Fruit fly (Drosophila melanogaster) whole organism, embryonic: ENCODE results near the gene RpS28a.

Experiments
- Atf3 ChIP-seq: fragments of 200-800 bp; sonication (Bioruptor generic); optimal IDR thresholded peaks from 3 replicates; lab custom pipeline; 2016; ENCODE audit warnings: missing biosample characterization, missing genetic modification characterization
- CG1024 ChIP-seq: fragments of 200-800 bp; sonication (Bioruptor generic); IDR thresholded peaks from 2 replicates; pipeline ENCODE4 v1.3.6; 2022; ENCODE audit warnings: missing biosample characterization, missing genetic modification characterization
- CG10321 ChIP-seq: fragments of 200-800 bp; sonication (Bioruptor generic); IDR thresholded peaks from 2 replicates; pipeline ENCODE4 v1.3.6; 2022; ENCODE audit warnings: missing biosample characterization, missing genetic modification characterization
- CG11093 ChIP-seq: fragments of 200-800 bp; sonication (Bioruptor generic); IDR thresholded peaks from 3 replicates; pipeline ENCODE4 v1.3.6; 2022; ENCODE audit warnings: missing biosample characterization, missing genetic modification characterization
- CG12155 ChIP-seq: fragments of 200-800 bp; sonication (Bioruptor generic); optimal IDR thresholded peaks from 3 replicates; lab custom pipeline; 2016; ENCODE audit warnings: missing biosample characterization, missing genetic modification characterization
- CG12236 ChIP-seq: fragments of 200-800 bp; sonication (Bioruptor generic); optimal IDR thresholded peaks from 2 replicates; lab custom pipeline; 2016; ENCODE audit warnings: missing biosample characterization, missing genetic modification characterization
- CG12299 ChIP-seq: fragments of 200-800 bp; sonication (Bioruptor generic); optimal IDR thresholded peaks from 2 replicates; lab custom pipeline; 2018; ENCODE audit warnings: missing biosample characterization, mild to moderate bottlenecking, missing genetic modification characterization
- CG1233 ChIP-seq: fragments of 200-800 bp; sonication (Bioruptor generic); optimal IDR thresholded peaks from 4 replicates; lab custom pipeline; 2018; ENCODE audit warnings: missing biosample characterization, mild to moderate bottlenecking, missing genetic modification characterization
- CG12942 ChIP-seq: fragments of 200-800 bp; sonication (Bioruptor generic); optimal IDR thresholded peaks from 3 replicates; lab custom pipeline; 2016; ENCODE audit warnings: missing biosample characterization, missing genetic modification characterization
- CG13123 ChIP-seq: fragments of 200-800 bp; sonication (Bioruptor generic); optimal IDR thresholded peaks from 2 replicates; lab custom pipeline; 2016; ENCODE audit warnings: missing biosample characterization, missing genetic modification characterization
- CG16813 ChIP-seq: fragments of 200-800 bp; sonication (Bioruptor generic); IDR thresholded peaks from 3 replicates; pipeline ENCODE4 v1.3.6; 2022; ENCODE audit warnings: missing biosample characterization, missing genetic modification characterization; ENCODE audit not compliant: partially characterized antibody
- CG16863 ChIP-seq: fragments of 200-800 bp; sonication (Bioruptor generic); optimal IDR thresholded peaks from 3 replicates; lab custom pipeline; 2016; ENCODE audit warnings: missing biosample characterization, missing genetic modification characterization
- CG17186 ChIP-seq: fragments of 200-800 bp; sonication (Bioruptor generic); optimal IDR thresholded peaks from 3 replicates; lab custom pipeline; 2017; ENCODE audit warnings: missing biosample characterization, missing genetic modification reagents, missing genetic modification characterization
- CG31365 ChIP-seq: fragments of 200-800 bp; sonication (Bioruptor generic); optimal IDR thresholded peaks from 2 replicates; lab custom pipeline; 2018; ENCODE audit warnings: missing biosample characterization, mild to moderate bottlenecking, missing genetic modification characterization
- CG32767 ChIP-seq: fragments of 200-800 bp; sonication (Bioruptor generic); IDR thresholded peaks from 2 replicates; pipeline ENCODE4 v1.3.6; 2022; ENCODE audit warnings: missing biosample characterization, missing genetic modification characterization
- CG33557 ChIP-seq: fragments of 200-800 bp; sonication (Bioruptor generic); optimal IDR thresholded peaks from 2 replicates; lab custom pipeline; 2019; ENCODE audit warnings: missing biosample characterization, mild to moderate bottlenecking, missing genetic modification characterization, moderate library complexity
- CG3838 ChIP-seq: fragments of 200-800 bp; sonication (Bioruptor generic); optimal IDR thresholded peaks from 3 replicates; lab custom pipeline; 2016; ENCODE audit warnings: missing biosample characterization, missing genetic modification characterization
- CG4282 ChIP-seq: fragments of 200-800 bp; sonication (Bioruptor generic); optimal IDR thresholded peaks from 2 replicates; lab custom pipeline; 2016; ENCODE audit warnings: missing biosample characterization, missing genetic modification characterization
- CG4730 ChIP-seq: fragments of 200-800 bp; sonication (Bioruptor generic); IDR thresholded peaks from 2 replicates; pipeline ENCODE4 v1.3.6; 2022; ENCODE audit warnings: missing biosample characterization, missing genetic modification characterization
- CG6813 ChIP-seq: fragments of 200-800 bp; sonication (Bioruptor generic); optimal IDR thresholded peaks from 2 replicates; lab custom pipeline; 2017; ENCODE audit warnings: missing biosample characterization, missing genetic modification characterization, mild to moderate bottlenecking, moderate library complexity, missing genetic modification reagents
- CG7963 ChIP-seq: fragments of 200-800 bp; sonication (Bioruptor generic); IDR thresholded peaks from 3 replicates; pipeline ENCODE4 v1.3.6; 2022; ENCODE audit warnings: missing biosample characterization, missing genetic modification characterization; ENCODE audit not compliant: partially characterized antibody
- CG8765 ChIP-seq: fragments of 200-800 bp; sonication (Bioruptor generic); IDR thresholded peaks from 2 replicates; pipeline ENCODE4 v1.3.6; 2022; ENCODE audit warnings: missing biosample characterization, missing genetic modification characterization
- CG9932 ChIP-seq: fragments of 200-800 bp; sonication (Bioruptor generic); IDR thresholded peaks from 2 replicates; pipeline ENCODE4 v1.3.6; 2022; ENCODE audit warnings: missing biosample characterization, missing genetic modification characterization
- Dad ChIP-seq: fragments of 200-800 bp; sonication (Bioruptor generic); optimal IDR thresholded peaks from 3 replicates; lab custom pipeline; 2016; ENCODE audit warnings: missing biosample characterization, missing genetic modification characterization
- Dip3 ChIP-seq: fragments of 200-800 bp; sonication (Bioruptor generic); optimal IDR thresholded peaks from 3 replicates; lab custom pipeline; 2016; ENCODE audit warnings: missing biosample characterization, missing genetic modification characterization
- E2f2 ChIP-seq: fragments of 200-800 bp; sonication (Bioruptor generic); IDR thresholded peaks from 2 replicates; pipeline ENCODE4 v1.3.6; 2022; ENCODE audit warnings: missing biosample characterization, missing genetic modification characterization
- Max ChIP-seq: fragments of 200-800 bp; sonication (Bioruptor generic); optimal IDR thresholded peaks from 2 replicates; lab custom pipeline; 2016; ENCODE audit warnings: missing biosample characterization, mild to moderate bottlenecking, missing genetic modification characterization
- Spps ChIP-seq: fragments of 200-800 bp; sonication (Bioruptor generic); optimal IDR thresholded peaks from 2 replicates; lab custom pipeline; 2018; ENCODE audit warnings: missing biosample characterization, mild to moderate bottlenecking, missing genetic modification characterization
- abd-A ChIP-seq: fragments of 200-800 bp; sonication (Bioruptor generic); optimal IDR thresholded peaks from 3 replicates; lab custom pipeline; 2019; ENCODE audit warnings: missing biosample characterization, mild to moderate bottlenecking, missing genetic modification characterization, moderate library complexity
- chinmo ChIP-seq: fragments of 200-800 bp; sonication (Bioruptor generic); IDR thresholded peaks from 4 replicates; pipeline ENCODE4 v1.3.6; 2022; ENCODE audit warnings: missing biosample characterization, missing genetic modification characterization; ENCODE audit not compliant: partially characterized antibody
- croc ChIP-seq: fragments of 200-800 bp; sonication (Bioruptor generic); conservative IDR thresholded peaks from 3 replicates; pipeline ENCODE4 v1.3.6; 2022; ENCODE audit warnings: missing biosample characterization, missing genetic modification characterization
- crol ChIP-seq: fragments of 200-800 bp; sonication (Bioruptor generic); IDR thresholded peaks from 2 replicates; pipeline ENCODE4 v1.3.6; 2022; ENCODE audit warnings: missing biosample characterization, missing genetic modification characterization
- cwo ChIP-seq: fragments of 200-800 bp; sonication (Bioruptor generic); optimal IDR thresholded peaks from 3 replicates; lab custom pipeline; 2017; ENCODE audit warnings: missing biosample characterization, missing genetic modification characterization, mild to moderate bottlenecking, moderate library complexity, missing genetic modification reagents
- emc ChIP-seq: fragments of 200-800 bp; sonication (Bioruptor generic); optimal IDR thresholded peaks from 2 replicates; lab custom pipeline; 2016; ENCODE audit warnings: missing biosample characterization, missing genetic modification characterization
- ftz-f1 ChIP-seq: fragments of 200-800 bp; sonication (Bioruptor generic); optimal IDR thresholded peaks from 2 replicates; lab custom pipeline; 2016; ENCODE audit warnings: missing biosample characterization, missing genetic modification characterization
- hbn ChIP-seq: fragments of 200-800 bp; sonication (Bioruptor generic); IDR thresholded peaks from 2 replicates; pipeline ENCODE4 v1.3.6; 2022; ENCODE audit warnings: missing biosample characterization, missing genetic modification characterization; ENCODE audit not compliant: partially characterized antibody
- hkb ChIP-seq, 2 experiments: fragments of 200-800 bp in 1 of 2; fragments of >200 bp in 1 of 2; sonication (Bioruptor generic) in 1 of 2; IDR thresholded peaks in 1 of 2; optimal IDR thresholded peaks in 1 of 2; 2 replicates each; pipeline versions ENCODE4 v1.3.6 to Lab custom; 2017 to 2022; ENCODE audit warnings: missing biosample characterization in 1 of 2, missing genetic modification characterization in 1 of 2
- inv ChIP-seq: fragments of 200-800 bp; sonication (Bioruptor generic); IDR thresholded peaks from 2 replicates; pipeline ENCODE4 v1.3.6; 2022; ENCODE audit warnings: missing biosample characterization, missing genetic modification characterization; ENCODE audit not compliant: partially characterized antibody
- lab ChIP-seq: fragments of 200-800 bp; sonication (Bioruptor generic); optimal IDR thresholded peaks from 3 replicates; lab custom pipeline; 2017; ENCODE audit warnings: missing biosample characterization, missing genetic modification characterization, mild to moderate bottlenecking, moderate library complexity, missing genetic modification reagents
- pita ChIP-seq: fragments of 200-800 bp; sonication (Bioruptor generic); optimal IDR thresholded peaks from 2 replicates; lab custom pipeline; 2017; ENCODE audit warnings: missing biosample characterization, mild to moderate bottlenecking, missing genetic modification characterization
- pzg ChIP-seq: fragments of 200-800 bp; sonication (Bioruptor generic); optimal IDR thresholded peaks from 3 replicates; lab custom pipeline; 2018; ENCODE audit warnings: missing biosample characterization, mild to moderate bottlenecking, missing genetic modification characterization, moderate library complexity
- sima ChIP-seq: fragments of 200-800 bp; sonication (Bioruptor generic); optimal IDR thresholded peaks from 2 replicates; lab custom pipeline; 2016; ENCODE audit warnings: missing biosample characterization, missing genetic modification characterization
- tio ChIP-seq: fragments of 200-800 bp; sonication (Bioruptor generic); optimal IDR thresholded peaks from 2 replicates; lab custom pipeline; 2017; ENCODE audit warnings: missing biosample characterization, missing genetic modification characterization, inconsistent platforms
- toy ChIP-seq: fragments of 200-800 bp; sonication (Bioruptor generic); IDR thresholded peaks from 2 replicates; pipeline ENCODE4 v1.3.6; 2022; ENCODE audit warnings: missing biosample characterization, missing genetic modification characterization
- twi ChIP-seq: fragments of 200-800 bp; optimal IDR thresholded peaks from 2 replicates; lab custom pipeline; 2019; ENCODE audit warnings: missing biosample characterization, mild to moderate bottlenecking, missing genetic modification characterization, moderate library complexity
- vfl ChIP-seq: fragments of 200-800 bp; sonication (Bioruptor generic); optimal IDR thresholded peaks from 2 replicates; lab custom pipeline; 2016; ENCODE audit warnings: missing biosample characterization, missing genetic modification characterization
- yki ChIP-seq: fragments of >200 bp; optimal IDR thresholded peaks from 3 replicates; lab custom pipeline; 2018
- zen2 ChIP-seq: fragments of 200-800 bp; sonication (Bioruptor generic); IDR thresholded peaks from 3 replicates; pipeline ENCODE4 v1.3.6; 2022; ENCODE audit warnings: missing biosample characterization, missing genetic modification characterization; ENCODE audit not compliant: partially characterized antibody

The RpS28a gene

DNA sequence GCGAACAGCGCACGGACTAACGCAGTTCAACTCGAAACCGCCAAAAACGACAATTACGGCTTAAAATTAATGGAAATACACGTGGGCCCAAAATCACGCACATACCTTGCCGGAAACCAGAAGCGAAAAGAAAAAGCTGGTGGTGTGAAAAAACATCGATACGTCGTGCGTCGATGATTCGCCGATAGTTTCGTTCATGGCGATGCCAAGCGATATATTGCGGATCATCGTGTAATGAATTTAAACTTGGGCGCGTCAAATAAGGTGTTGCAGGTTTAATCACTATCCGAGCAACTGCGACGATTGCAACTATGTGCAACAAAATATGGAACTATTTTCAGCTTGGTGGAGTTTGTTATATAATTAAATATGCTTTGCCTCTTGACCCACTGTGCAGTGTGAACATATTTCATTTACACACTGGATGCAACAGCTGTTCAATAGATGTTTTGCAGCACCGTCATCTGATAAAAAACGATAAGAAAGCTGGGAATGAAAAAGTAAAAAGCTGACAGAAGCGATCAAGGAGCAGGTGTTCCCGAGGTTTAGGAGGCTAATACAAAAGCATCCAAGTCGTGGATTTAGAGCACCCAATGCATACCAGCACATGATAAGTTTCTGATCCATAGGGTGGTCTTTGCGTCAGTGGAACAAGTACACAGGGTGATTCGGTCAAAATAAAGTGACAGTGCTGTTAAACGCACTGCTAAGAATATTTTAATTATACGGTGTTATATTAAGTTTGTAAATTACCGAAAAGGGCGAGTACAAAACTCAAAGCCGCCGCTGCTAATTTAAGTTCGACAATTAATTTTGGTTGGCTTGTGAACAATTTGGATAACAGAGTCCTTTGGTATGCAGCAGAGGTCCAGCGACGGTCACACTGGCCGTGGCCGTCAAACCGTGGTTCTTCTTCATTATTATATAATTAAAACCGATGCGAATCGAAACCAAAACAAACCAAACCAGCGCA, 23.9 kb upstream of the RpS28a start, which contains the start of the genes RpL32 and CG7943 (continued):
- TF ChIP-seq abd-A (tag; lab: Kevin White, UChicago), result no peak
- peak; percentile 93 for TF ChIP-seq CG6813 (GFP tag; lab: Kevin White, UChicago)
- TF ChIP-seq CG33557 (GFP tag; lab: Kevin White, UChicago), result peak; percentile 70
- TF ChIP-seq cwo, result peak; percentile 82
- TF ChIP-seq pzg, result peak; percentile 92
- peak; percentile 80 for TF ChIP-seq CG1024 (GFP tag; lab: Robert Waterston, UW)
- TF ChIP-seq twi (tag; lab: Kevin White, UChicago), result peak; percentile 70
- peak; percentile 95 for TF ChIP-seq CG8765 (GFP tag; lab: Robert Waterston, UW)
- TF ChIP-seq vfl, result peak; percentile 94
- TF ChIP-seq hkb (optimal IDR thresholded peaks at IDR 0.05; lab: Kevin White, UChicago), result peak; percentile 62
- TF ChIP-seq hkb (GFP tag; IDR thresholded peaks at IDR 0.05; lab: Robert Waterston, UW), result peak; percentile 96
- TF ChIP-seq tio, result no peak
- peak; percentile 100 for TF ChIP-seq hbn (GFP tag; lab: Robert Waterston, UW)
- TF ChIP-seq CG12236 (GFP tag; lab: Kevin White, UChicago), result peak; percentile 87
- TF ChIP-seq CG3838, result peak; percentile 80
- peak; percentile 94 for TF ChIP-seq emc (GFP tag; lab: Kevin White, UChicago)
- peak; percentile 86 for TF ChIP-seq CG16863 (GFP tag; lab: Kevin White, UChicago)
- TF ChIP-seq sima (GFP tag; lab: Kevin White, UChicago), result peak; percentile 97
- TF ChIP-seq Dad, result peak; percentile 97
- peak; percentile 89 for TF ChIP-seq Atf3 (GFP tag; lab: Kevin White, UChicago)
- TF ChIP-seq CG12299 (tag; lab: Kevin White, UChicago), result peak; percentile 84
- peak; percentile 97 for TF ChIP-seq Max (GFP tag; lab: Kevin White, UChicago)
- peak; percentile 55; the same call in 1 of the 2 replicates for TF ChIP-seq crol
- no peak for TF ChIP-seq pita (GFP tag; lab: Kevin White, UChicago)
- TF ChIP-seq chinmo (GFP tag; lab: Robert Waterston, UW), result peak; percentile 100
- peak; percentile 100 for TF ChIP-seq zen2
- peak; percentile 99 for TF ChIP-seq CG9932
- peak; percentile 84 for TF ChIP-seq CG31365 (tag; lab: Kevin White, UChicago)
- peak; percentile 87 for TF ChIP-seq CG11093 (GFP tag; lab: Robert Waterston, UW)
- peak; percentile 86 for TF ChIP-seq CG4730 (GFP tag; lab: Robert Waterston, UW)
- peak; percentile 100 for TF ChIP-seq inv (GFP tag; lab: Robert Waterston, UW)
- peak; percentile 100 for TF ChIP-seq CG16813 (GFP tag; lab: Robert Waterston, UW)
- peak; percentile 91 for TF ChIP-seq E2f2 (GFP tag; lab: Robert Waterston, UW)
- TF ChIP-seq CG12155, result peak; percentile 78
- TF ChIP-seq CG1233 (GFP tag; lab: Kevin White, UChicago), result peak; percentile 86
- peak; percentile 85 for TF ChIP-seq CG32767
- peak; percentile 78 for TF ChIP-seq CG12942 (GFP tag; lab: Kevin White, UChicago)
- TF ChIP-seq Dip3 (GFP tag; lab: Kevin White, UChicago), result peak; percentile 97
- peak; percentile 94 for TF ChIP-seq CG4282 (GFP tag; lab: Kevin White, UChicago)
- TF ChIP-seq ftz-f1, result peak; percentile 81
- peak; percentile 100 for TF ChIP-seq CG7963 (GFP tag; lab: Robert Waterston, UW)
- TF ChIP-seq lab, result peak; percentile 98
- peak; percentile 77 for TF ChIP-seq Spps
- peak; percentile 83 for TF ChIP-seq CG13123 (GFP tag; lab: Kevin White, UChicago)
- TF ChIP-seq CG17186 (GFP tag; lab: Kevin White, UChicago), result peak; percentile 99
- peak; percentile 87 for TF ChIP-seq croc (GFP tag; lab: Robert Waterston, UW)
- TF ChIP-seq toy (GFP tag; lab: Robert Waterston, UW), result peak; percentile 87
- TF ChIP-seq yki (lab: Kevin White, UChicago), result no peak
- TF ChIP-seq CG10321 (GFP tag; lab: Robert Waterston, UW), result peak; percentile 68
